Fruit fly (Drosophila melanogaster): ENCODE data around the gene CG15169.

The CG15169 gene

DNA sequence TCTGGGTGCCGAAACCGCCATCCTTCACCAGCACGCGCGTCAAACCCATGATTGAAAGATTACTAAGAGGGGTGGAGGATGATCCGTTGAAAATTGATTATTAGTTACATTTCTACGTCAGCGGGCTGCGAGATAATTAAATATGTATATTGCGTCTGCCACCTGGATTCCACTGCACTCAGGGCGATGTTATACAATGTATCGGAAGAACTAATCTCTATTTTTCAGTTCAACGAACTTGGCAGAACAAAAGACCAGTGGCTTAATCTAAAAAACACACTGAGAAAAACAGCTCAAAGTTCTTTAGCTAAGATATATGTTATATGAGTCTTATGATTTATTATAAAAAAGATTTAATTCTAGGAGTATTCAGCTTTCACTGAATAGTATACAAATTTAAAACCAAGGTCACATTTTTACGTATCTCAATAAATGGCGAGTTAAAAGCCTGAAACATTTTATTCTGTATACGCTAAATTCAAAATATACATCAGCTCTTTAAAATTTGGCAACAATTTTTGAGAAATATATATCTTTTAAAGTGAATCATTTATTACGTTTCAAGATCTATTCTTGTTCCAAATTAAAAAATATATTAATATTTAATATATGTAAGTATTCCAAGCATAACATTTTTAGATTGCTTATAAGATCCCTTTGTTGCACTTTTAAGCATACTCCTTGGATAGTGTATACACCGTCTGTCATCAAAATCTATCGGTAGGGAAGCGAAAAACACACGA, 37.1 kb upstream of the CG15169 start (continued):
- TF ChIP-seq CG10147 (GFP tag; optimal IDR thresholded peaks at IDR 0.05): peak; percentile 14
- no peak for TF ChIP-seq CG12744 (GFP tag; optimal IDR thresholded peaks at IDR 0.05)
- no peak for TF ChIP-seq CG16863 (GFP tag; optimal IDR thresholded peaks at IDR 0.05)
- TF ChIP-seq CG43689 (GFP tag; IDR thresholded peaks at IDR 0.05): no peak
- TF ChIP-seq CG4707 (GFP tag; optimal IDR thresholded peaks at IDR 0.05): no peak
- no peak for TF ChIP-seq ken (GFP tag; IDR thresholded peaks at IDR 0.05)
- TF ChIP-seq bigmax (GFP tag; optimal IDR thresholded peaks at IDR 0.05): no peak
- TF ChIP-seq CG10321 (GFP tag; IDR thresholded peaks at IDR 0.05): no peak
- TF ChIP-seq scrt (GFP tag; optimal IDR thresholded peaks at IDR 0.05): no peak
- TF ChIP-seq usp (GFP tag; optimal IDR thresholded peaks at IDR 0.05): no peak
- no peak for TF ChIP-seq vnd (GFP tag; IDR thresholded peaks at IDR 0.05; ENCODE audit: partially characterized antibody)
- TF ChIP-seq hbn (GFP tag; IDR thresholded peaks at IDR 0.05; ENCODE audit: partially characterized antibody): no peak
- no peak for TF ChIP-seq run (tag; optimal IDR thresholded peaks at IDR 0.05)
- no peak for TF ChIP-seq sd (tag; optimal IDR thresholded peaks at IDR 0.05)
- no peak for TF ChIP-seq tll (GFP tag; optimal IDR thresholded peaks at IDR 0.05)
- no peak for TF ChIP-seq CG12942 (GFP tag; optimal IDR thresholded peaks at IDR 0.05)
- peak; percentile 40 for TF ChIP-seq dmrt99B (tag; optimal IDR thresholded peaks at IDR 0.05)
- no peak for TF ChIP-seq CG15514 (GFP tag; optimal IDR thresholded peaks at IDR 0.05)
- TF ChIP-seq CG17829 (tag; optimal IDR thresholded peaks at IDR 0.05): peak; percentile 29
- no peak for TF ChIP-seq so (GFP tag; IDR thresholded peaks at IDR 0.05)
- TF ChIP-seq CG30020 (tag; optimal IDR thresholded peaks at IDR 0.05): no peak
- no peak for TF ChIP-seq Tbp (GFP tag; optimal IDR thresholded peaks at IDR 0.05)
- TF ChIP-seq Bdp1 (GFP tag; optimal IDR thresholded peaks at IDR 0.05): no peak
- TF ChIP-seq B-H1 (GFP tag; IDR thresholded peaks at IDR 0.05): no peak
- no peak for TF ChIP-seq CG8089 (GFP tag; optimal IDR thresholded peaks at IDR 0.05)
- no peak for TF ChIP-seq CG9876 (GFP tag; optimal IDR thresholded peaks at IDR 0.05)
- TF ChIP-seq eve (GFP tag; optimal IDR thresholded peaks at IDR 0.05): no peak
- no peak for TF ChIP-seq gro (GFP tag; optimal IDR thresholded peaks at IDR 0.05)
- no peak for TF ChIP-seq CG11723 (GFP tag; optimal IDR thresholded peaks at IDR 0.05)
- no peak for TF ChIP-seq CG14667 (GFP tag; IDR thresholded peaks at IDR 0.05)
- TF ChIP-seq Bgb (GFP tag; IDR thresholded peaks at IDR 0.05; ENCODE audit: partially characterized antibody): no peak
- no peak for TF ChIP-seq pnt (GFP tag; optimal IDR thresholded peaks at IDR 0.05)
- no peak for TF ChIP-seq TFAM (GFP tag; optimal IDR thresholded peaks at IDR 0.05)
- no peak for TF ChIP-seq repo (GFP tag; optimal IDR thresholded peaks at IDR 0.05)
- TF ChIP-seq ap (GFP tag; IDR thresholded peaks at IDR 0.05): no peak
- TF ChIP-seq CG4328 (GFP tag; optimal IDR thresholded peaks at IDR 0.05): no peak
- TF ChIP-seq CG13123 (GFP tag; optimal IDR thresholded peaks at IDR 0.05): no peak
- no peak for TF ChIP-seq Optix (GFP tag; IDR thresholded peaks at IDR 0.05)
- 0 out of 2 replicates have a peak, but pooled peaks have one; percentile 14 for TF ChIP-seq CG3847 (GFP tag; IDR thresholded peaks at IDR 0.05)
- TF ChIP-seq CkIIα-i1 (GFP tag; IDR thresholded peaks at IDR 0.05): no peak
- no peak for TF ChIP-seq sc (optimal IDR thresholded peaks at IDR 0.05)
- no peak for TF ChIP-seq sc (GFP tag; optimal IDR thresholded peaks at IDR 0.05)
- no peak for TF ChIP-seq mam (GFP tag; optimal IDR thresholded peaks at IDR 0.05)
- TF ChIP-seq CG9437 (GFP tag; optimal IDR thresholded peaks at IDR 0.05): peak; percentile 48
- TF ChIP-seq pb (GFP tag; optimal IDR thresholded peaks at IDR 0.05): no peak
- TF ChIP-seq CG10274 (GFP tag; optimal IDR thresholded peaks at IDR 0.05): no peak
- no peak for TF ChIP-seq psq (GFP tag; optimal IDR thresholded peaks at IDR 0.05)
- no peak for TF ChIP-seq ftz-f1 (GFP tag; optimal IDR thresholded peaks at IDR 0.05)
- TF ChIP-seq CG9932 (GFP tag; IDR thresholded peaks at IDR 0.05): peak; percentile 41; the same call in 1 of the 2 replicates
- peak; percentile 27 for TF ChIP-seq CG10979 (tag; optimal IDR thresholded peaks at IDR 0.05)
- TF ChIP-seq CG5180 (GFP tag; optimal IDR thresholded peaks at IDR 0.05): no peak

Data from whole organism, embryonic.